Fruit fly (Drosophila melanogaster) whole organism: Measurements from ENCODE around the gene mthl8.

Source experiments
- CG8478 ChIP-seq: fragments of >200 bp; optimal IDR thresholded peaks from 2 replicates; lab custom pipeline; 2018; ENCODE audit warnings: inconsistent platforms
- Dll ChIP-seq: fragments of >200 bp; optimal IDR thresholded peaks from 2 replicates; lab custom pipeline; 2017
- EcR ChIP-seq, 2 experiments: fragments of >200 bp; optimal IDR thresholded peaks; 2 replicates each; lab custom pipeline; 2017; ENCODE audit warnings: missing biosample characterization in 2 of 2, missing genetic modification characterization in 2 of 2, missing genetic modification reagents in 2 of 2
- pan ChIP-seq: fragments of >200 bp; optimal IDR thresholded peaks from 2 replicates; lab custom pipeline; 2017
- psq ChIP-seq: fragments of >200 bp; optimal IDR thresholded peaks from 2 replicates; lab custom pipeline; 2017
- usp ChIP-seq: fragments of >200 bp; optimal IDR thresholded peaks from 2 replicates; lab custom pipeline; 2017; ENCODE audit warnings: missing biosample characterization, missing genetic modification characterization, mixed read lengths

mthl8 gene

dm6 chr3L:56532-56931, 34.3 kb downstream of the mthl8 start:
- TF ChIP-seq pan (lab: Kevin White, UChicago) = no peak
- TF ChIP-seq Dll (lab: Kevin White, UChicago) = no peak
- no peak for TF ChIP-seq EcR (GFP tag; optimal IDR thresholded peaks at IDR 0.05; lab: Kevin White, UChicago)
- TF ChIP-seq CG8478 (lab: Kevin White, UChicago) = no peak
- no peak for TF ChIP-seq psq
- no peak for TF ChIP-seq usp (GFP tag; lab: Kevin White, UChicago)

dm6 chr3L:57638-58037, 35.4 kb downstream of the mthl8 start:
- TF ChIP-seq EcR (GFP tag; optimal IDR thresholded peaks at IDR 0.05; lab: Kevin White, UChicago) = peak in 1 of 2 experiments; percentile 4
- TF ChIP-seq Dll (lab: Kevin White, UChicago) = no peak
- no peak for TF ChIP-seq pan (lab: Kevin White, UChicago)
- TF ChIP-seq usp (GFP tag; lab: Kevin White, UChicago) = no peak
- TF ChIP-seq CG8478 (lab: Kevin White, UChicago) = no peak
- TF ChIP-seq psq = no peak

- no peak for TF ChIP-seq psq
- no peak for TF ChIP-seq EcR (GFP tag; optimal IDR thresholded peaks at IDR 0.05; lab: Kevin White, UChicago)
- TF ChIP-seq Dll (lab: Kevin White, UChicago) = no peak
- no peak for TF ChIP-seq pan (lab: Kevin White, UChicago)
Observed at dm6 chr3L:60050-60449, 37.8 kb downstream of the mthl8 start.

dm6 chr3L:60491-60890, 38.3 kb downstream of the mthl8 start:
- TF ChIP-seq pan (lab: Kevin White, UChicago) (no peak), psq (no peak), EcR (GFP tag; optimal IDR thresholded peaks at IDR 0.05; lab: Kevin White, UChicago) (no peak), CG8478 (lab: Kevin White, UChicago) (no peak), usp (GFP tag; lab: Kevin White, UChicago) (no peak), Dll (lab: Kevin White, UChicago) (no peak)

dm6 chr3L:66063-66462, 43.8 kb downstream of the mthl8 start, which contains the start of gene Lsp1gamma:
Lsp1gamma (plus strand) TSS chr3L:66430.
- TF ChIP-seq EcR (GFP tag; optimal IDR thresholded peaks at IDR 0.05; lab: Kevin White, UChicago) (no peak), CG8478 (lab: Kevin White, UChicago) (no peak), Dll (lab: Kevin White, UChicago) (no peak), usp (GFP tag; lab: Kevin White, UChicago) (no peak), pan (lab: Kevin White, UChicago) (no peak), psq (no peak)

dm6 chr3L:69310-69709, 47.1 kb downstream of the mthl8 start:
- peak in 1 of 2 experiments; percentile 52 for TF ChIP-seq EcR (GFP tag; optimal IDR thresholded peaks at IDR 0.05; lab: Kevin White, UChicago)
- TF ChIP-seq usp (GFP tag; lab: Kevin White, UChicago) = no peak

dm6 chr3L:71247-71646, 49.0 kb downstream of the mthl8 start:
- TF ChIP-seq CG8478 (lab: Kevin White, UChicago) (no peak), EcR (GFP tag; optimal IDR thresholded peaks at IDR 0.05; lab: Kevin White, UChicago) (peak; percentile 43 to 89), pan (lab: Kevin White, UChicago) (no peak)

dm6 chr3L:73352-74147, 51.3 kb downstream of the mthl8 start:
- TF ChIP-seq CG8478 (lab: Kevin White, UChicago) (no peak), psq (no peak), Dll (lab: Kevin White, UChicago) (no peak), EcR (GFP tag; optimal IDR thresholded peaks at IDR 0.05; lab: Kevin White, UChicago) (peak; percentile 76 to 81)

- TF ChIP-seq usp (GFP tag; lab: Kevin White, UChicago) (no peak), pan (lab: Kevin White, UChicago) (no peak), CG8478 (lab: Kevin White, UChicago) (no peak), EcR (GFP tag; optimal IDR thresholded peaks at IDR 0.05; lab: Kevin White, UChicago) (no peak), Dll (lab: Kevin White, UChicago) (no peak), psq (no peak)
Observed at dm6 chr3L:75232-75631, 53.0 kb downstream of the mthl8 start, which contains the start of gene CG13405. CG13405 (minus strand) TSS chr3L:75332.
